Fruit fly (Drosophila melanogaster): ENCODE measurements around the gene Tsp5D.

dm6 chrX:6037180-6037946 lies 37.3 kb downstream of the Tsp5D start, which contains the start of the genes rux and MCTS1:
- TF ChIP-seq CG6276 (GFP tag; optimal IDR thresholded peaks at IDR 0.05), result no peak
- TF ChIP-seq OdsH (GFP tag; optimal IDR thresholded peaks at IDR 0.05), result peak; percentile 32
- peak; percentile 100 for TF ChIP-seq svp (GFP tag)
- TF ChIP-seq acj6 (GFP tag; optimal IDR thresholded peaks at IDR 0.05), result no peak
- peak; percentile 92 for TF ChIP-seq dsx (GFP tag; optimal IDR thresholded peaks at IDR 0.05; ENCODE audit: poor library complexity, severe bottlenecking)
- no peak for TF ChIP-seq CG8119 (GFP tag; IDR thresholded peaks at IDR 0.05)
- no peak for TF ChIP-seq CG8632 (GFP tag; optimal IDR thresholded peaks at IDR 0.05)
- no peak for TF ChIP-seq CG6163 (GFP tag; IDR thresholded peaks at IDR 0.05)
- peak; percentile 32 for TF ChIP-seq Smox (GFP tag; optimal IDR thresholded peaks at IDR 0.05)
- TF ChIP-seq CG34406 (GFP tag; optimal IDR thresholded peaks at IDR 0.05), result no peak
- TF ChIP-seq Eip78C (GFP tag), result peak; percentile 59
- TF ChIP-seq Ets21C (GFP tag; optimal IDR thresholded peaks at IDR 0.05), result no peak
- TF ChIP-seq salr (GFP tag; optimal IDR thresholded peaks at IDR 0.05), result no peak

Measured in whole organism, prepupa.